Worm (Caenorhabditis elegans): Measurements from ENCODE around the gene T05B9.2.

ce11 chrII:11286445-11286844 lies 30.8 kb downstream of the T05B9.2 start:
- TF ChIP-seq nhr-11 (tag; optimal IDR thresholded peaks at IDR 0.05), result no peak
- TF ChIP-seq alr-1 (tag; optimal IDR thresholded peaks at IDR 0.05), result no peak
- no peak for TF ChIP-seq unc-39 (tag; optimal IDR thresholded peaks at IDR 0.05)
- no peak for TF ChIP-seq lin-13 (GFP tag; optimal IDR thresholded peaks at IDR 0.05)
- TF ChIP-seq ama-1 (optimal IDR thresholded peaks at IDR 0.05), result no peak
- no peak for TF ChIP-seq R02D3.7 (tag; optimal IDR thresholded peaks at IDR 0.05)
- no peak for TF ChIP-seq elt-3 (tag; optimal IDR thresholded peaks at IDR 0.05)
- no peak for TF ChIP-seq snpc-4 (tag; optimal IDR thresholded peaks at IDR 0.05)
- no peak for TF ChIP-seq egl-27 (tag; optimal IDR thresholded peaks at IDR 0.05)

Measured in whole organism, L2 larva.